Worm (Caenorhabditis elegans) whole organism, young adult: Measurements from ENCODE around the gene R10H10.3.

Experiments
- C06A6.2 ChIP-seq: fragments of 200-800 bp; sonication (Bioruptor generic); conservative IDR thresholded peaks from 2 replicates; pipeline ENCODE4 v1.3.6; 2022; ENCODE audit warnings: missing genetic modification characterization, missing compliant biosample characterization
- F22D6.2 ChIP-seq: sonication (generic microtip); optimal IDR thresholded peaks from 2 replicates; lab custom pipeline; 2016; ENCODE audit warnings: mild to moderate bottlenecking, missing genetic modification characterization, missing compliant biosample characterization
- F55B11.4 ChIP-seq: sonication (generic microtip); optimal IDR thresholded peaks from 2 replicates; lab custom pipeline; 2016; ENCODE audit warnings: missing compliant biosample characterization, missing genetic modification characterization, borderline replicate concordance; ENCODE audit not compliant: insufficient read depth
- F57A8.1 ChIP-seq: fragments of 200-800 bp; sonication (Bioruptor generic); optimal IDR thresholded peaks from 2 replicates; lab custom pipeline; 2018; ENCODE audit warnings: mild to moderate bottlenecking, missing genetic modification characterization, moderate library complexity, missing compliant biosample characterization
- F57C9.4 ChIP-seq: sonication (generic microtip); optimal IDR thresholded peaks from 2 replicates; lab custom pipeline; 2017; ENCODE audit warnings: mild to moderate bottlenecking, missing genetic modification characterization, missing compliant biosample characterization
- Y56A3A.18 ChIP-seq: fragments of 200-800 bp; sonication (Bioruptor generic); IDR thresholded peaks from 2 replicates; pipeline ENCODE4 v1.3.6; 2022; ENCODE audit warnings: missing genetic modification reagents, missing genetic modification characterization, missing compliant biosample characterization
- ZK185.1 ChIP-seq: sonication (generic microtip); optimal IDR thresholded peaks from 2 replicates; lab custom pipeline; 2016; ENCODE audit warnings: mild to moderate bottlenecking, missing genetic modification characterization, missing compliant biosample characterization; ENCODE audit not compliant: poor library complexity, severe bottlenecking
- akir-1 ChIP-seq: fragments of 200-800 bp; sonication (Bioruptor generic); optimal IDR thresholded peaks from 2 replicates; lab custom pipeline; 2018; ENCODE audit warnings: mild to moderate bottlenecking, missing genetic modification characterization, moderate library complexity, missing compliant biosample characterization
- ama-1 ChIP-seq, 3 experiments: fragments of 150-350 bp in 1 of 3; sonication (generic microtip) in 2 of 3; optimal IDR thresholded peaks; 2 replicates each; lab custom pipeline; 2014 to 2018; ENCODE audit warnings: missing biosample characterization in 2 of 3, missing genetic modification characterization in 2 of 3, missing genetic modification reagents in 2 of 3
- aptf-2 ChIP-seq: fragments of 200-800 bp; sonication (Bioruptor generic); conservative IDR thresholded peaks from 2 replicates; pipeline ENCODE4 v1.3.6; 2022; ENCODE audit warnings: missing genetic modification reagents, missing genetic modification characterization, missing compliant biosample characterization
- aptf-3 ChIP-seq: fragments of 200-800 bp; sonication (Bioruptor generic); IDR thresholded peaks from 2 replicates; pipeline ENCODE4 v1.3.6; 2022; ENCODE audit warnings: missing genetic modification characterization, missing compliant biosample characterization
- attf-5 ChIP-seq: fragments of 200-800 bp; sonication (Bioruptor generic); optimal IDR thresholded peaks from 2 replicates; lab custom pipeline; 2018; ENCODE audit warnings: mild to moderate bottlenecking, missing genetic modification characterization, missing compliant biosample characterization
- bed-2 ChIP-seq: fragments of 200-800 bp; sonication (Bioruptor generic); IDR thresholded peaks from 2 replicates; pipeline ENCODE4 v1.3.6; 2022; ENCODE audit warnings: missing genetic modification reagents, missing genetic modification characterization, missing compliant biosample characterization
- ceh-27 ChIP-seq: fragments of 200-800 bp; sonication (Bioruptor generic); optimal IDR thresholded peaks from 2 replicates; lab custom pipeline; 2018; ENCODE audit warnings: mild to moderate bottlenecking, missing genetic modification characterization, moderate library complexity, missing compliant biosample characterization
- ceh-79 ChIP-seq: sonication (generic microtip); optimal IDR thresholded peaks from 2 replicates; lab custom pipeline; 2017; ENCODE audit warnings: mild to moderate bottlenecking, missing genetic modification characterization, missing compliant biosample characterization
- ceh-91 ChIP-seq: fragments of 200-800 bp; sonication (Bioruptor generic); IDR thresholded peaks from 2 replicates; pipeline ENCODE4 v1.3.6; 2022; ENCODE audit warnings: missing genetic modification reagents, missing genetic modification characterization, missing compliant biosample characterization
- chd-7 ChIP-seq: sonication (generic microtip); optimal IDR thresholded peaks from 2 replicates; lab custom pipeline; 2016; ENCODE audit warnings: mild to moderate bottlenecking, missing genetic modification characterization, moderate library complexity, missing compliant biosample characterization
- fkh-3 ChIP-seq: sonication (generic microtip); optimal IDR thresholded peaks from 2 replicates; lab custom pipeline; 2016; ENCODE audit warnings: mild to moderate bottlenecking, missing genetic modification characterization, missing compliant biosample characterization
- hmg-1.2 ChIP-seq: fragments of 200-800 bp; sonication (Bioruptor generic); IDR thresholded peaks from 2 replicates; pipeline ENCODE4 v1.3.6; 2022; ENCODE audit warnings: missing genetic modification reagents, missing genetic modification characterization, missing compliant biosample characterization
- hmg-20 ChIP-seq: fragments of 200-800 bp; sonication (Bioruptor generic); IDR thresholded peaks from 2 replicates; pipeline ENCODE4 v1.3.6; 2022; ENCODE audit warnings: missing genetic modification reagents, missing genetic modification characterization, missing compliant biosample characterization
- hrde-1 ChIP-seq: sonication (generic microtip); optimal IDR thresholded peaks from 2 replicates; lab custom pipeline; 2016; ENCODE audit warnings: missing genetic modification characterization, mild to moderate bottlenecking, missing compliant biosample characterization, moderate library complexity, missing genotype, missing genetic modification reagents, borderline replicate concordance
- lin-26 ChIP-seq: fragments of 200-800 bp; sonication (Bioruptor generic); IDR thresholded peaks from 2 replicates; pipeline ENCODE4 v1.3.6; 2022; ENCODE audit warnings: missing genetic modification reagents, missing genetic modification characterization, missing compliant biosample characterization
- lin-40 ChIP-seq: sonication (generic microtip); optimal IDR thresholded peaks from 2 replicates; lab custom pipeline; 2016; ENCODE audit warnings: missing genetic modification characterization, mild to moderate bottlenecking, missing compliant biosample characterization, missing genotype, missing genetic modification reagents
- lin-54 ChIP-seq: fragments of 200-800 bp; sonication (Bioruptor generic); optimal IDR thresholded peaks from 2 replicates; lab custom pipeline; 2018; ENCODE audit warnings: mild to moderate bottlenecking, missing genetic modification characterization, missing compliant biosample characterization
- lir-1 ChIP-seq: fragments of 200-800 bp; sonication (Bioruptor generic); conservative IDR thresholded peaks from 2 replicates; pipeline ENCODE4 v1.3.6; 2022; ENCODE audit warnings: missing genetic modification reagents, missing genetic modification characterization, missing compliant biosample characterization
- lsl-1 ChIP-seq: fragments of 200-800 bp; sonication (Bioruptor generic); optimal IDR thresholded peaks from 2 replicates; lab custom pipeline; 2018; ENCODE audit warnings: mild to moderate bottlenecking, missing genetic modification characterization, moderate library complexity, missing compliant biosample characterization
- mcd-1 ChIP-seq: fragments of 200-800 bp; sonication (Bioruptor generic); IDR thresholded peaks from 2 replicates; pipeline ENCODE4 v1.3.6; 2022; ENCODE audit warnings: missing genetic modification reagents, missing genetic modification characterization, missing compliant biosample characterization
- nhr-179 ChIP-seq: sonication (generic microtip); optimal IDR thresholded peaks from 2 replicates; lab custom pipeline; 2016; ENCODE audit warnings: mild to moderate bottlenecking, missing genetic modification characterization, missing compliant biosample characterization
- nhr-80 ChIP-seq: sonication (generic microtip); optimal IDR thresholded peaks from 2 replicates; lab custom pipeline; 2016; ENCODE audit warnings: missing genetic modification characterization, missing compliant biosample characterization
- ztf-18 ChIP-seq: sonication (generic microtip); optimal IDR thresholded peaks from 2 replicates; lab custom pipeline; 2016; ENCODE audit warnings: missing genotype, mild to moderate bottlenecking, missing genetic modification characterization, missing compliant biosample characterization
- ztf-25 ChIP-seq: fragments of 200-800 bp; sonication (Bioruptor generic); IDR thresholded peaks from 2 replicates; pipeline ENCODE4 v1.3.6; 2022; ENCODE audit warnings: missing genetic modification reagents, missing genetic modification characterization, missing compliant biosample characterization
- ztf-26 ChIP-seq: sonication (generic microtip); optimal IDR thresholded peaks from 2 replicates; lab custom pipeline; 2017; ENCODE audit warnings: missing genetic modification characterization, missing compliant biosample characterization
- ztf-6 ChIP-seq: fragments of 200-800 bp; sonication (Bioruptor generic); IDR thresholded peaks from 2 replicates; pipeline ENCODE4 v1.3.6; 2022; ENCODE audit warnings: missing genetic modification reagents, missing genetic modification characterization, missing compliant biosample characterization

Gene R10H10.3

DNA sequence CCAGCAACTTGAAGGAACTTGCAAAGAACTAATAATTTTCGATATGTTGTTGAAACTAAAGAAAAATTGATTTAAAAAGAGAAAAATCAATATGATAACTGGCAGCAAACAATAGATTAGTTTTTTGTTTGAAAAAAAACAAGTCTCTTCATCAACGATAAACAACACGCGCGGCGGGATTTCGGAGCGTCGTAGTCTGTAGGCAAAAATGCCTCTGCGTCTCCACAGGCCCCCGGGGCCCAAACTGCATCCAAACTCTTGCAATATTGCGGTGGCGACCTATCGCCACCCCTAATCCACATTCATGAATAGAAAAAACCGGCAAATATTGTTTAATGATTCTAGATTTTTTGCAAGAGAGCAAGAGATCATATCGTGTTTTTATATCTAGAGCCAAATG, 36.8 kb downstream of the R10H10.3 start (continued):
- TF ChIP-seq akir-1 (GFP tag; lab: Kevin White, UChicago) (no peak), ama-1 (optimal IDR thresholded peaks at IDR 0.05; lab: Kevin White, UChicago) (no peak), ama-1 (GFP tag; optimal IDR thresholded peaks at IDR 0.05; lab: Kevin White, UChicago) (no peak), bed-2 (GFP tag; lab: Robert Waterston, UW) (no peak), aptf-3 (GFP tag; lab: Robert Waterston, UW) (no peak), hmg-1.2 (no peak), C06A6.2 (GFP tag; lab: Robert Waterston, UW) (no peak)
- TF ChIP-seq, all 124 proteins: peak for 6

DNA sequence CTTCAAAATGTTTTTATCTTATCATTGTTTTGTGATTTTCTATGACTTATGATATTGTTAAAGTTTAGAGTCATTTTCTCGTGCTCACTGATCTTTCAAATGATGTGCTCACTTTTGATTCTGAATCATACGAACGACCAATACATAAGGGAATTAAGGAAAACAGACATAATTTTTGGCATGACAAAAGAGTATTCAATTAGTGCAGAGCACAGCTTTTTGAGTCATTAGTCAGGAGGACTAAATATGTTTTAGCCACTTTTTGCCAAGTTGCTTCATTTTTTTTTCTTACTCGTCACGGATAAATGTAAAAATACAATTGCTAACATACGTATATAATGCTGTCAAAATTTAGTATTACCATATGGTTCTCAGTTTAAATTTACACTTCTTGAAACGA, 40.8 kb downstream of the R10H10.3 start, which contains the start of gene F13B12.2:
TSS of gene F13B12.2 (minus strand) at position 2 of the 400 bp plus-strand sequence.
- TF ChIP-seq Y56A3A.18 (GFP tag; lab: Robert Waterston, UW) (no peak), nhr-80 (tag; lab: Kevin White, UChicago) (peak; percentile 27), ztf-25 (GFP tag; lab: Robert Waterston, UW) (no peak)

DNA sequence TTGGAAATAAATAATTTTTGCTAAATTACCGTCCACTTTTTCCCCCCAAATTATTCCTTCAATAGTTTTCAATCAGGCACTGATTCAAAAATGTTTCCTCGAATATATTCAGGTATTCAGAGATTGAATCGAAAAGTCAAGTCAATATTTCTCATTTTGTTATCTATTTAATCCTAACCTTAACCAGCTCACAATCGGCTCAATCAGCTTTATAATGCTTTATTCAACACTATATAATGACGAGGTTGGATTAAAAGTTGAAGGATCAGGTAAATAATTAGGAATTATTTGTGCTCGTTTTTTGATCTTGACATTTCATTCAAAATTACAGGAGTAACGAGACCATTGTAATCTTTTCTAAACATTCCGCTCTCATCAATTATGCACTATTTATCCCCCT, 42.2 kb downstream of the R10H10.3 start:
- TF ChIP-seq F57C9.4 (tag; lab: Kevin White, UChicago) (no peak), fkh-3 (tag; lab: Kevin White, UChicago) (no peak), ZK185.1 (tag; lab: Kevin White, UChicago) (no peak), lin-40 (tag; lab: Kevin White, UChicago) (no peak), ceh-27 (GFP tag; lab: Kevin White, UChicago) (no peak), lin-26 (GFP tag; lab: Robert Waterston, UW) (no peak), lir-1 (GFP tag; lab: Robert Waterston, UW) (no peak)

DNA sequence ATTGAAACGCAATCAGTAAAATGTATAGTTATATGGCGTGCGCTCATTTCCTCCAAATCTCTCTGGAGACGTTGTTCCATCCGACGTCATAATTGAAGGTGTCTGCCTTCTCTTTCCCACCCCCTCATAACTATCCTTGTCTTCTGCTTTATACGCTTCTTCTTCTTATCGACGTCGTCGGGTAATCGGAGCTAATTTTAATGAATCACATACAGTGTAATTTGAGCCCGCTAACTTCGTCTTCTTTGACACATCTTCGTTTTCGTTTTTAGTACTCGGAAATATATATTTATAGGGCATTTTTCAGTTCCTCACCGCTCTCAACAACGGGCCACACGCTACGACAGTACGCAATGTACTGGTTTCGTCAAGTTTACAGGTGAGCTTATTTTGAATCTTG, 48.1 kb downstream of the R10H10.3 start, which contains the start of gene ins-1:
TSS of gene ins-1 (plus strand) at position 301 of the 400 bp plus-strand sequence.
- TF ChIP-seq hmg-20 (GFP tag; lab: Robert Waterston, UW), result no peak
- no peak for TF ChIP-seq F22D6.2 (tag; lab: Kevin White, UChicago)
- no peak for TF ChIP-seq lin-54 (GFP tag; lab: Kevin White, UChicago)
- TF ChIP-seq lsl-1 (GFP tag; lab: Kevin White, UChicago), result no peak
- TF ChIP-seq ztf-6 (GFP tag; lab: Robert Waterston, UW), result no peak
- no peak for TF ChIP-seq lin-26 (GFP tag; lab: Robert Waterston, UW)
- TF ChIP-seq ztf-26 (tag; lab: Kevin White, UChicago), result no peak
- TF ChIP-seq F57A8.1, result no peak
- no peak for TF ChIP-seq hrde-1 (tag; lab: Kevin White, UChicago)
- no peak for TF ChIP-seq F55B11.4
- no peak for TF ChIP-seq nhr-179
- TF ChIP-seq ceh-91 (GFP tag; lab: Robert Waterston, UW), result no peak
- no peak for TF ChIP-seq attf-5
- TF ChIP-seq ceh-79 (tag; lab: Kevin White, UChicago), result no peak
- TF ChIP-seq ztf-18 (tag; lab: Kevin White, UChicago), result no peak
- TF ChIP-seq aptf-2 (GFP tag; lab: Robert Waterston, UW), result no peak
- no peak for TF ChIP-seq chd-7 (tag; lab: Kevin White, UChicago)
- TF ChIP-seq mcd-1 (GFP tag; lab: Robert Waterston, UW), result no peak
